Worm (Caenorhabditis elegans) whole organism, young adult: ENCODE data around the gene rpoa-1.

Experiments used
- C06A6.2 ChIP-seq: fragments of 200-800 bp; sonication (Bioruptor generic); conservative IDR thresholded peaks from 2 replicates; pipeline ENCODE4 v1.3.6; 2022; ENCODE audit warnings: missing genetic modification characterization, missing compliant biosample characterization
- F22D6.2 ChIP-seq: sonication (generic microtip); optimal IDR thresholded peaks from 2 replicates; lab custom pipeline; 2016; ENCODE audit warnings: mild to moderate bottlenecking, missing genetic modification characterization, missing compliant biosample characterization
- F52B5.7 ChIP-seq: sonication (generic microtip); optimal IDR thresholded peaks from 2 replicates; lab custom pipeline; 2016; ENCODE audit warnings: mild to moderate bottlenecking, missing genetic modification characterization, missing compliant biosample characterization
- F57A8.1 ChIP-seq: fragments of 200-800 bp; sonication (Bioruptor generic); optimal IDR thresholded peaks from 2 replicates; lab custom pipeline; 2018; ENCODE audit warnings: mild to moderate bottlenecking, missing genetic modification characterization, moderate library complexity, missing compliant biosample characterization
- K11D2.4 ChIP-seq: fragments of 200-800 bp; sonication (Bioruptor generic); IDR thresholded peaks from 2 replicates; pipeline ENCODE4 v1.3.6; 2022; ENCODE audit warnings: missing genetic modification reagents, missing genetic modification characterization, missing compliant biosample characterization
- T26A5.8 ChIP-seq: sonication (generic microtip); optimal IDR thresholded peaks from 2 replicates; lab custom pipeline; 2016; ENCODE audit warnings: missing genetic modification characterization, missing compliant biosample characterization
- aptf-3 ChIP-seq: fragments of 200-800 bp; sonication (Bioruptor generic); IDR thresholded peaks from 2 replicates; pipeline ENCODE4 v1.3.6; 2022; ENCODE audit warnings: missing genetic modification characterization, missing compliant biosample characterization
- bed-1 ChIP-seq: fragments of 200-800 bp; sonication (Bioruptor generic); IDR thresholded peaks from 2 replicates; pipeline ENCODE4 v1.3.6; 2022; ENCODE audit warnings: missing genetic modification reagents, missing genetic modification characterization, missing compliant biosample characterization
- bed-2 ChIP-seq: fragments of 200-800 bp; sonication (Bioruptor generic); IDR thresholded peaks from 2 replicates; pipeline ENCODE4 v1.3.6; 2022; ENCODE audit warnings: missing genetic modification reagents, missing genetic modification characterization, missing compliant biosample characterization
- cebp-1 ChIP-seq, 2 experiments: fragments of 200-800 bp in 1 of 2; sonication (Bioruptor generic) in 1 of 2; sonication (generic microtip) in 1 of 2; IDR thresholded peaks in 1 of 2; optimal IDR thresholded peaks in 1 of 2; 2 replicates each; pipeline versions ENCODE4 v1.3.6 to Lab custom; 2017 to 2022; ENCODE audit warnings: missing compliant biosample characterization in 2 of 2, missing genetic modification characterization in 2 of 2, mild to moderate bottlenecking in 1 of 2, missing genetic modification reagents in 1 of 2, moderate library complexity in 1 of 2
- ceh-27 ChIP-seq: fragments of 200-800 bp; sonication (Bioruptor generic); optimal IDR thresholded peaks from 2 replicates; lab custom pipeline; 2018; ENCODE audit warnings: mild to moderate bottlenecking, missing genetic modification characterization, moderate library complexity, missing compliant biosample characterization
- ceh-58 ChIP-seq: fragments of 200-800 bp; sonication (Bioruptor generic); IDR thresholded peaks from 2 replicates; pipeline ENCODE4 v1.3.6; 2022; ENCODE audit warnings: missing genetic modification characterization, missing compliant biosample characterization
- chd-7 ChIP-seq: sonication (generic microtip); optimal IDR thresholded peaks from 2 replicates; lab custom pipeline; 2016; ENCODE audit warnings: mild to moderate bottlenecking, missing genetic modification characterization, moderate library complexity, missing compliant biosample characterization
- dox-1 ChIP-seq: fragments of 200-800 bp; sonication (Bioruptor generic); IDR thresholded peaks from 2 replicates; pipeline ENCODE4 v1.3.6; 2022; ENCODE audit warnings: missing genetic modification reagents, missing genetic modification characterization, missing compliant biosample characterization
- efl-1 ChIP-seq: fragments of 150-350 bp; optimal IDR thresholded peaks from 2 replicates; lab custom pipeline; 2014; ENCODE audit warnings: missing biosample characterization, missing genetic modification reagents, missing genetic modification characterization
- egl-18 ChIP-seq: fragments of 200-800 bp; sonication (Bioruptor generic); IDR thresholded peaks from 2 replicates; pipeline ENCODE4 v1.3.6; 2022; ENCODE audit warnings: missing genetic modification reagents, missing genetic modification characterization, missing compliant biosample characterization
- egrh-3 ChIP-seq: fragments of 200-800 bp; sonication (Bioruptor generic); IDR thresholded peaks from 2 replicates; pipeline ENCODE4 v1.3.6; 2022; ENCODE audit warnings: missing genetic modification reagents, missing genetic modification characterization, missing compliant biosample characterization
- ekl-4 ChIP-seq: fragments of 200-800 bp; sonication (Bioruptor generic); IDR thresholded peaks from 2 replicates; pipeline ENCODE4 v1.3.6; 2022; ENCODE audit warnings: missing genetic modification reagents, missing genetic modification characterization, missing compliant biosample characterization
- hrde-1 ChIP-seq: sonication (generic microtip); optimal IDR thresholded peaks from 2 replicates; lab custom pipeline; 2016; ENCODE audit warnings: missing genetic modification characterization, mild to moderate bottlenecking, missing compliant biosample characterization, moderate library complexity, missing genotype, missing genetic modification reagents, borderline replicate concordance
- let-607 ChIP-seq, 2 experiments: fragments of 200-800 bp in 1 of 2; sonication (Bioruptor generic) in 1 of 2; sonication (generic microtip) in 1 of 2; optimal IDR thresholded peaks; 2 replicates each; lab custom pipeline; 2016 to 2018; ENCODE audit warnings: mild to moderate bottlenecking in 2 of 2, missing compliant biosample characterization in 2 of 2, missing genetic modification characterization in 2 of 2, moderate library complexity in 2 of 2, missing genotype in 1 of 2
- lin-26 ChIP-seq: fragments of 200-800 bp; sonication (Bioruptor generic); IDR thresholded peaks from 2 replicates; pipeline ENCODE4 v1.3.6; 2022; ENCODE audit warnings: missing genetic modification reagents, missing genetic modification characterization, missing compliant biosample characterization
- lsl-1 ChIP-seq: fragments of 200-800 bp; sonication (Bioruptor generic); optimal IDR thresholded peaks from 2 replicates; lab custom pipeline; 2018; ENCODE audit warnings: mild to moderate bottlenecking, missing genetic modification characterization, moderate library complexity, missing compliant biosample characterization
- madf-3 ChIP-seq: fragments of 200-800 bp; sonication (Bioruptor generic); IDR thresholded peaks from 2 replicates; pipeline ENCODE4 v1.3.6; 2022; ENCODE audit warnings: missing genetic modification reagents, missing genetic modification characterization, missing compliant biosample characterization
- madf-6 ChIP-seq: fragments of 200-800 bp; sonication (Bioruptor generic); IDR thresholded peaks from 2 replicates; pipeline ENCODE4 v1.3.6; 2022; ENCODE audit warnings: missing genetic modification reagents, missing genetic modification characterization, missing compliant biosample characterization
- madf-8 ChIP-seq: fragments of 200-800 bp; sonication (Bioruptor generic); conservative IDR thresholded peaks from 2 replicates; pipeline ENCODE4 v1.3.6; 2022; ENCODE audit warnings: missing genetic modification reagents, missing genetic modification characterization, missing compliant biosample characterization
- nfyb-1 ChIP-seq: fragments of 200-800 bp; sonication (Bioruptor generic); IDR thresholded peaks from 2 replicates; pipeline ENCODE4 v1.3.6; 2022; ENCODE audit warnings: missing genetic modification reagents, missing genetic modification characterization, missing compliant biosample characterization
- nhr-120 ChIP-seq: fragments of 200-800 bp; sonication (Bioruptor generic); IDR thresholded peaks from 2 replicates; pipeline ENCODE4 v1.3.6; 2022; ENCODE audit warnings: missing genetic modification characterization, missing compliant biosample characterization
- rpc-1 ChIP-seq, 2 experiments: fragments of 150-350 bp in 1 of 2; sonication (generic microtip) in 1 of 2; optimal IDR thresholded peaks; 2 replicates each; lab custom pipeline; 2014 to 2018; ENCODE audit warnings: missing biosample characterization in 1 of 2, missing genetic modification characterization in 1 of 2, missing genetic modification reagents in 1 of 2, missing genotype in 1 of 2
- snpc-3.4 ChIP-seq: sonication (generic microtip); optimal IDR thresholded peaks from 2 replicates; lab custom pipeline; 2017; ENCODE audit warnings: missing genetic modification characterization, mild to moderate bottlenecking, missing compliant biosample characterization, antibody characterized with exemption, moderate library complexity, missing genotype, missing genetic modification reagents
- somi-1 ChIP-seq: fragments of 200-800 bp; sonication (Bioruptor generic); optimal IDR thresholded peaks from 2 replicates; lab custom pipeline; 2018; ENCODE audit warnings: mild to moderate bottlenecking, missing genetic modification characterization, missing compliant biosample characterization
- tbx-9 ChIP-seq: sonication (generic microtip); optimal IDR thresholded peaks from 2 replicates; lab custom pipeline; 2016; ENCODE audit warnings: borderline replicate concordance, missing genetic modification characterization, inconsistent platforms, missing compliant biosample characterization
- xnd-1 ChIP-seq: sonication (generic microtip); optimal IDR thresholded peaks from 2 replicates; lab custom pipeline; 2016; ENCODE audit warnings: missing genotype, missing genetic modification reagents, missing genetic modification characterization, missing compliant biosample characterization
- ztf-18 ChIP-seq: sonication (generic microtip); optimal IDR thresholded peaks from 2 replicates; lab custom pipeline; 2016; ENCODE audit warnings: missing genotype, mild to moderate bottlenecking, missing genetic modification characterization, missing compliant biosample characterization
- ztf-26 ChIP-seq: sonication (generic microtip); optimal IDR thresholded peaks from 2 replicates; lab custom pipeline; 2017; ENCODE audit warnings: missing genetic modification characterization, missing compliant biosample characterization
- ztf-28 ChIP-seq: fragments of 200-800 bp; sonication (Bioruptor generic); IDR thresholded peaks from 2 replicates; pipeline ENCODE4 v1.3.6; 2022; ENCODE audit warnings: missing genetic modification reagents, missing genetic modification characterization, missing compliant biosample characterization
- ztf-6 ChIP-seq: fragments of 200-800 bp; sonication (Bioruptor generic); IDR thresholded peaks from 2 replicates; pipeline ENCODE4 v1.3.6; 2022; ENCODE audit warnings: missing genetic modification reagents, missing genetic modification characterization, missing compliant biosample characterization

The rpoa-1 gene

ce11 chrII:13678555-13679119, 16.0 kb downstream of the rpoa-1 start (continued):
- peak; percentile 66 for TF ChIP-seq ztf-26 (tag; lab: Kevin White, UChicago)
- TF ChIP-seq F57A8.1 (GFP tag; lab: Kevin White, UChicago), result no peak
- TF ChIP-seq egl-18 (GFP tag; lab: Robert Waterston, UW), result no peak
- no peak for TF ChIP-seq bed-2 (GFP tag; lab: Robert Waterston, UW)
- TF ChIP-seq egrh-3 (GFP tag; lab: Robert Waterston, UW), result no peak
- no peak for TF ChIP-seq cebp-1 (GFP tag; IDR thresholded peaks at IDR 0.05; lab: Robert Waterston, UW)
- TF ChIP-seq cebp-1 (tag; optimal IDR thresholded peaks at IDR 0.05; lab: Kevin White, UChicago), result no peak
- TF ChIP-seq F52B5.7 (tag; lab: Kevin White, UChicago), result no peak
- TF ChIP-seq, all 124 proteins: peak for 7

- TF ChIP-seq rpc-1 (optimal IDR thresholded peaks at IDR 0.05; lab: Kevin White, UChicago), result no peak
- TF ChIP-seq rpc-1 (tag; optimal IDR thresholded peaks at IDR 0.05; lab: Kevin White, UChicago), result no peak
- TF ChIP-seq nfyb-1 (GFP tag; lab: Robert Waterston, UW), result no peak
- no peak for TF ChIP-seq T26A5.8 (tag; lab: Kevin White, UChicago)
- no peak for TF ChIP-seq ztf-18 (tag; lab: Kevin White, UChicago)
- no peak for TF ChIP-seq ztf-28 (GFP tag; lab: Robert Waterston, UW)
- no peak for TF ChIP-seq efl-1 (GFP tag; lab: Kevin White, UChicago)
- no peak for TF ChIP-seq chd-7 (tag; lab: Kevin White, UChicago)
- TF ChIP-seq ztf-6 (GFP tag; lab: Robert Waterston, UW), result no peak
- no peak for TF ChIP-seq bed-1 (GFP tag; lab: Robert Waterston, UW)
- no peak for TF ChIP-seq ekl-4 (GFP tag; lab: Robert Waterston, UW)
- TF ChIP-seq aptf-3 (GFP tag; lab: Robert Waterston, UW), result no peak
- no peak for TF ChIP-seq madf-3 (GFP tag; lab: Robert Waterston, UW)
- TF ChIP-seq ceh-58 (GFP tag; lab: Robert Waterston, UW), result no peak
- no peak for TF ChIP-seq xnd-1 (tag; lab: Kevin White, UChicago)
- TF ChIP-seq dox-1 (GFP tag; lab: Robert Waterston, UW), result no peak
- TF ChIP-seq madf-6 (GFP tag; lab: Robert Waterston, UW), result no peak
- no peak for TF ChIP-seq madf-8 (GFP tag; lab: Robert Waterston, UW)
- no peak for TF ChIP-seq lsl-1 (GFP tag; lab: Kevin White, UChicago)
- no peak for TF ChIP-seq snpc-3.4 (tag; lab: Kevin White, UChicago)
- TF ChIP-seq ceh-27 (GFP tag; lab: Kevin White, UChicago), result no peak
These were observed 16.7 kb downstream of the rpoa-1 start for ce11 chrII:13677927-13678326.

- TF ChIP-seq tbx-9 (tag; lab: Kevin White, UChicago) (no peak), madf-6 (GFP tag; lab: Robert Waterston, UW) (no peak), hrde-1 (no peak), ztf-28 (GFP tag; lab: Robert Waterston, UW) (no peak), let-607 (tag; optimal IDR thresholded peaks at IDR 0.05; lab: Kevin White, UChicago) (no peak), F22D6.2 (tag; lab: Kevin White, UChicago) (no peak), egrh-3 (GFP tag; lab: Robert Waterston, UW) (no peak), nhr-120 (GFP tag; lab: Robert Waterston, UW) (no peak), C06A6.2 (no peak), lin-26 (GFP tag; lab: Robert Waterston, UW) (no peak), efl-1 (GFP tag; lab: Kevin White, UChicago) (no peak), K11D2.4 (GFP tag; lab: Robert Waterston, UW) (no peak), somi-1 (no peak)
- TF ChIP-seq, all 124 proteins: peak for 0
These were observed 19.4 kb downstream of the rpoa-1 start for ce11 chrII:13675212-13675611.
